Worm (Caenorhabditis elegans): ENCODE results near the gene C15C8.7.

C15C8.7 gene

ce11 chrV:12719713-12720112 is 25.1 kb downstream of the C15C8.7 start, which contains the start of gene R11D1.7:
Gene R11D1.7 (plus strand): TSS chrV:12720013.
- TF ChIP-seq php-3 (GFP tag; IDR thresholded peaks at IDR 0.05) (no peak), lim-7 (GFP tag; IDR thresholded peaks at IDR 0.05) (no peak), snpc-4 (tag; optimal IDR thresholded peaks at IDR 0.05) (no peak), ZK337.2 (GFP tag; IDR thresholded peaks at IDR 0.05) (no peak), nhr-42 (GFP tag; IDR thresholded peaks at IDR 0.05) (no peak), spr-1 (tag; optimal IDR thresholded peaks at IDR 0.05) (no peak), R02D3.7 (tag; optimal IDR thresholded peaks at IDR 0.05) (no peak), egl-43 (GFP tag; IDR thresholded peaks at IDR 0.05) (no peak), nhr-10 (tag; optimal IDR thresholded peaks at IDR 0.05) (no peak), aha-1 (tag) (no peak), mxl-3 (GFP tag; optimal IDR thresholded peaks at IDR 0.05) (no peak), nhr-48 (tag; optimal IDR thresholded peaks at IDR 0.05) (no peak)

ce11 chrV:12718622-12719021 is 26.2 kb downstream of the C15C8.7 start, which contains the start of gene str-181:
Gene str-181 (minus strand): TSS chrV:12718722.
- TF ChIP-seq ces-1 (GFP tag; optimal IDR thresholded peaks at IDR 0.05) (no peak), aha-1 (tag) (peak; percentile 56)

DNA sequence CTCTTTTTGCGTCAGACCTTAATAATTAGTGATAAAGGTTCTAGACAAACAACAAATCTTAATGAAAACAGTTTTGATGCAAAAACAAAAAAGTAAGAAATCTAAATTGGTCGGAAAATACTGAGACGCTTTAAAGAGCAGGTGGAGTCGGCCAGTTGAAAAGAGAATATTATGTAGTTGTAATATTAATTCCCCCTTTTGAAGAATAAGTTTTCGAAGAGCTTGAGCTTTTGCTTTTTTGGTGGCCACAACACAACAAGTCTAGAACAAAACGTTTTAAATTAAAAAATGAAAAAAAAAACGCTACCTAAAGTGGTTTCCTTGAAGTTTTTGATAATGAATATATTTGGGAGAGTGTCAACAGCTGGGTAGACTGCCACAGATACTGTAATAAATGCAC is 28.4 kb downstream of the C15C8.7 start, which contains the start of gene str-178:
Gene str-178, minus strand, starts transcription at position 101 of the 400 bp plus-strand sequence.
- TF ChIP-seq lin-39 (tag; optimal IDR thresholded peaks at IDR 0.05) (no peak), lin-1 (GFP tag; IDR thresholded peaks at IDR 0.05) (no peak), F10B5.3 (tag; optimal IDR thresholded peaks at IDR 0.05) (no peak), hmg-1.1 (GFP tag; IDR thresholded peaks at IDR 0.05) (no peak), ceh-44 (GFP tag; IDR thresholded peaks at IDR 0.05) (no peak), lin-15B (tag; optimal IDR thresholded peaks at IDR 0.05) (no peak), ztf-11 (tag; optimal IDR thresholded peaks at IDR 0.05) (no peak), nhr-41 (GFP tag; IDR thresholded peaks at IDR 0.05) (no peak), egl-43 (GFP tag; IDR thresholded peaks at IDR 0.05) (no peak), daf-16 (GFP tag; optimal IDR thresholded peaks at IDR 0.05) (no peak), daf-16 (tag; optimal IDR thresholded peaks at IDR 0.05) (no peak), mes-2 (tag; optimal IDR thresholded peaks at IDR 0.05; ENCODE audit: poor library complexity, severe bottlenecking) (no peak), ceh-20 (GFP tag; IDR thresholded peaks at IDR 0.05) (no peak), egl-27 (tag; optimal IDR thresholded peaks at IDR 0.05) (no peak), ama-1 (optimal IDR thresholded peaks at IDR 0.05) (no peak), daf-19 (GFP tag; conservative IDR thresholded peaks at IDR 0.05) (no peak), ZK546.5 (tag; optimal IDR thresholded peaks at IDR 0.05) (no peak)

DNA sequence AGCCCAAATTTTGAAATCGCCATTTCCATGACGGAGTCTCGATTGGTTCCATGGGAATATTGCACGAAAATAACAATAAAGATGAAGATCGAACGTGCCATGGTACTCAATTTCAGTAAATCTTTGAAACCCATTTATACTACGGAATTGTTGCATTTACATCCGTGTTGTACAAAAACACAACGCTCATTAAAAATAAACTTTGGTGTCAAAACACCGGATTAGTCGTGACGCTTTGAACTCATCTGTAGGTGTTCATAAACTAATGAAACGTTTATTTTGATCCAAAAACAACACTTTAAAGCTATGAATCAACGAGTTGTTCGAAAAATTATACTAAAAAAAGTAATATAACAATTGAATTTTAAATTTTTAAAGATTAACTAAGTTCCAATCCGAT is 30.7 kb downstream of the C15C8.7 start, which contains the start of gene R11D1.4:
Gene R11D1.4, minus strand, starts transcription at position 101 of the 400 bp plus-strand sequence.
- TF ChIP-seq F26F4.8 (GFP tag; conservative IDR thresholded peaks at IDR 0.05) (no peak), hlh-11 (tag; optimal IDR thresholded peaks at IDR 0.05) (no peak)

ce11 chrV:12711999-12712398 is 32.9 kb downstream of the C15C8.7 start, which contains the start of gene R11D1.3:
Gene R11D1.3 (minus strand): TSS chrV:12712099.
- TF ChIP-seq D1046.2 (GFP tag; IDR thresholded peaks at IDR 0.05) (no peak), zfp-2 (tag; optimal IDR thresholded peaks at IDR 0.05) (no peak), nhr-237 (tag; optimal IDR thresholded peaks at IDR 0.05) (no peak), pqm-1 (tag; optimal IDR thresholded peaks at IDR 0.05) (no peak), mdl-1 (tag; optimal IDR thresholded peaks at IDR 0.05) (no peak), lin-29 (GFP tag; IDR thresholded peaks at IDR 0.05) (no peak), nhr-6 (tag; optimal IDR thresholded peaks at IDR 0.05) (no peak)

Measured in whole organism, L4 larva.